Worm (Caenorhabditis elegans) whole organism, L1 larva: ENCODE measurements around the gene tbce-1.

Experiments
- jun-1 ChIP-seq: fragments of 150-350 bp; optimal IDR thresholded peaks from 2 replicates; lab custom pipeline; 2014; ENCODE audit warnings: missing biosample characterization, missing genetic modification reagents, missing genetic modification characterization
- snpc-4 ChIP-seq: fragments of 150-350 bp; optimal IDR thresholded peaks from 2 replicates; lab custom pipeline; 2014; ENCODE audit warnings: missing biosample characterization, missing genetic modification characterization

DNA sequence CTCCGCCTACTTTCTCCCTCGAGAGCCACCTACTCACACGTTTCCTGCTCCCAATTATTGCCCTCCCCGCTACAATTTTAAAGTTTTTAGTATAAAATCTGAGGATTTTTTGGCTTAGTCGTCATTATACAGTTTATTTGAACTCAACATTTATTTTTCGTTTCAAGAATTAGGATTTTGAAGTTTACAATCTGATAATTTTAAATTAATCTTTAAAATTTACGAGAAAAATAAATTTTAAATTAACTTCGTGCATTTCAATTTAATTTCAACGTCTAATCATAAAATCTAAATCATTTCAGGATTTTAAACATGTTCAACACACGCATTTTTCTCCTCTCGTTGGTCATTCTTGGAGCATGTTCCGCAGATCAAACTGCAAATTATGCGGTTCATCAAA, 34.4 kb downstream of the tbce-1 start, which contains the start of gene F35H10.2:
- TF ChIP-seq snpc-4 (tag; lab: Kevin White, UChicago) (no peak), jun-1 (no peak)
